Worm (Caenorhabditis elegans) whole organism, midembryonic: Measurements from ENCODE around the gene mab-10.

Experiments
- T22C8.4 ChIP-seq: fragments of 200-800 bp; sonication (Bioruptor generic); IDR thresholded peaks from 2 replicates; pipeline ENCODE4 v1.3.6; 2022; ENCODE audit warnings: missing genetic modification characterization, missing compliant biosample characterization
- cog-1 ChIP-seq: sonication (generic microtip); optimal IDR thresholded peaks from 2 replicates; lab custom pipeline; 2016; ENCODE audit warnings: missing genetic modification characterization, missing compliant biosample characterization
- flt-1 ChIP-seq: fragments of 200-800 bp; sonication (Bioruptor generic); IDR thresholded peaks from 2 replicates; pipeline ENCODE4 v1.3.6; 2022; ENCODE audit warnings: missing genetic modification characterization, missing compliant biosample characterization
- klf-2 ChIP-seq: fragments of 200-800 bp; sonication (Bioruptor generic); conservative IDR thresholded peaks from 2 replicates; pipeline ENCODE4 v1.3.6; 2022; ENCODE audit warnings: missing genetic modification reagents, missing genetic modification characterization, missing compliant biosample characterization
- med-1 ChIP-seq: sonication (generic microtip); optimal IDR thresholded peaks from 2 replicates; lab custom pipeline; 2017; ENCODE audit warnings: missing genetic modification characterization, mild to moderate bottlenecking, missing compliant biosample characterization, antibody characterized with exemption, missing genetic modification reagents; ENCODE audit not compliant: insufficient read depth
- ref-1 ChIP-seq: fragments of 200-800 bp; sonication (Bioruptor generic); conservative IDR thresholded peaks from 2 replicates; pipeline ENCODE4 v1.3.6; 2022; ENCODE audit warnings: missing genetic modification reagents, missing genetic modification characterization, missing compliant biosample characterization
- tab-1 ChIP-seq: fragments of 200-800 bp; sonication (Bioruptor generic); IDR thresholded peaks from 2 replicates; pipeline ENCODE4 v1.3.6; 2022; ENCODE audit warnings: missing genetic modification characterization, missing compliant biosample characterization
- ztf-23 ChIP-seq: fragments of 200-800 bp; sonication (Bioruptor generic); IDR thresholded peaks from 2 replicates; pipeline ENCODE4 v1.3.6; 2022; ENCODE audit warnings: missing genetic modification reagents, missing genetic modification characterization, missing compliant biosample characterization
- ztf-29 ChIP-seq: fragments of 200-800 bp; sonication (Bioruptor generic); IDR thresholded peaks from 2 replicates; pipeline ENCODE4 v1.3.6; 2022; ENCODE audit warnings: missing genetic modification reagents, missing genetic modification characterization, missing compliant biosample characterization

The mab-10 gene

ce11 chrII:10548778-10549671 is 21.1 kb downstream of the mab-10 start:
- TF ChIP-seq flt-1 (GFP tag; lab: Robert Waterston, UW) (peak; percentile 80), T22C8.4 (GFP tag; lab: Robert Waterston, UW) (no peak), ztf-23 (GFP tag; lab: Robert Waterston, UW) (peak; percentile 71; the same call in 1 of the 2 replicates), tab-1 (no peak), ztf-29 (GFP tag; lab: Robert Waterston, UW) (peak; percentile 85), cog-1 (no peak), ref-1 (no peak), med-1 (GFP tag; lab: Kevin White, UChicago) (no peak), klf-2 (no peak)

- TF ChIP-seq ztf-29 (GFP tag; lab: Robert Waterston, UW) (no peak), ref-1 (no peak), med-1 (GFP tag; lab: Kevin White, UChicago) (no peak), flt-1 (GFP tag; lab: Robert Waterston, UW) (no peak), tab-1 (no peak), ztf-23 (GFP tag; lab: Robert Waterston, UW) (no peak), cog-1 (no peak), T22C8.4 (GFP tag; lab: Robert Waterston, UW) (no peak)
Measured at ce11 chrII:10550173-10550572, 22.3 kb downstream of the mab-10 start.

- no peak for TF ChIP-seq cog-1
- TF ChIP-seq T22C8.4 (GFP tag; lab: Robert Waterston, UW) = no peak
- TF ChIP-seq ref-1 = no peak
- TF ChIP-seq tab-1 = no peak
- TF ChIP-seq med-1 (GFP tag; lab: Kevin White, UChicago) = no peak
- TF ChIP-seq klf-2 = no peak
- TF ChIP-seq ztf-23 (GFP tag; lab: Robert Waterston, UW) = no peak
- no peak for TF ChIP-seq ztf-29 (GFP tag; lab: Robert Waterston, UW)
- TF ChIP-seq flt-1 (GFP tag; lab: Robert Waterston, UW) = no peak
Measured at ce11 chrII:10550872-10551647, 23.2 kb downstream of the mab-10 start.

ce11 chrII:10551985-10552736 is 24.3 kb downstream of the mab-10 start:
- no peak for TF ChIP-seq tab-1
- no peak for TF ChIP-seq T22C8.4 (GFP tag; lab: Robert Waterston, UW)
- TF ChIP-seq ref-1 = no peak
- TF ChIP-seq ztf-23 (GFP tag; lab: Robert Waterston, UW) = 0 out of 2 replicates have a peak, but pooled peaks have one; percentile 57
- TF ChIP-seq med-1 (GFP tag; lab: Kevin White, UChicago) = no peak
- no peak for TF ChIP-seq flt-1 (GFP tag; lab: Robert Waterston, UW)
- TF ChIP-seq cog-1 = peak; percentile 16
- TF ChIP-seq klf-2 = no peak
- no peak for TF ChIP-seq ztf-29 (GFP tag; lab: Robert Waterston, UW)

ce11 chrII:10553377-10554045 is 25.6 kb downstream of the mab-10 start:
- TF ChIP-seq ztf-23 (GFP tag; lab: Robert Waterston, UW) (no peak), T22C8.4 (GFP tag; lab: Robert Waterston, UW) (no peak), med-1 (GFP tag; lab: Kevin White, UChicago) (no peak), tab-1 (0 out of 2 replicates have a peak, but pooled peaks have one; percentile 28), cog-1 (no peak), ref-1 (no peak)

- TF ChIP-seq tab-1 (no peak), flt-1 (GFP tag; lab: Robert Waterston, UW) (0 out of 2 replicates have a peak, but pooled peaks have one; percentile 31), klf-2 (no peak)
Measured at ce11 chrII:10554046-10554399, 26.1 kb downstream of the mab-10 start.

ce11 chrII:10554972-10555371 is 27.1 kb downstream of the mab-10 start, which contains the start of gene mnk-1:
Gene mnk-1, minus strand, starts transcription at chrII:10555044.
- no peak for TF ChIP-seq ref-1
- no peak for TF ChIP-seq ztf-23 (GFP tag; lab: Robert Waterston, UW)
- TF ChIP-seq klf-2 = no peak
- TF ChIP-seq tab-1 = no peak
- no peak for TF ChIP-seq flt-1 (GFP tag; lab: Robert Waterston, UW)
- no peak for TF ChIP-seq med-1 (GFP tag; lab: Kevin White, UChicago)
- no peak for TF ChIP-seq T22C8.4 (GFP tag; lab: Robert Waterston, UW)
- no peak for TF ChIP-seq ztf-29 (GFP tag; lab: Robert Waterston, UW)
- no peak for TF ChIP-seq cog-1

- TF ChIP-seq flt-1 (GFP tag; lab: Robert Waterston, UW) (0 out of 2 replicates have a peak, but pooled peaks have one; percentile 6), ztf-29 (GFP tag; lab: Robert Waterston, UW) (no peak)
Measured at ce11 chrII:10555484-10556075, 27.7 kb downstream of the mab-10 start.
